Fruit fly (Drosophila melanogaster) whole organism, embryonic: ENCODE measurements around the gene shakB.

Experiments
- Abd-B ChIP-seq: fragments of 200-800 bp; sonication (Bioruptor generic); optimal IDR thresholded peaks from 2 replicates; lab custom pipeline; 2018; ENCODE audit warnings: missing biosample characterization, mild to moderate bottlenecking, missing genetic modification characterization, moderate library complexity
- Blimp-1 ChIP-seq: fragments of 200-800 bp; sonication (Bioruptor generic); optimal IDR thresholded peaks from 3 replicates; lab custom pipeline; 2018; ENCODE audit warnings: missing biosample characterization, missing genetic modification characterization, mild to moderate bottlenecking, moderate library complexity, missing genetic modification reagents
- CG10274 ChIP-seq: fragments of 200-800 bp; sonication (Bioruptor generic); optimal IDR thresholded peaks from 3 replicates; lab custom pipeline; 2017; ENCODE audit warnings: missing biosample characterization, mild to moderate bottlenecking, missing genetic modification characterization
- CG10431 ChIP-seq: fragments of 200-800 bp; sonication (Bioruptor generic); optimal IDR thresholded peaks from 3 replicates; lab custom pipeline; 2018; ENCODE audit warnings: missing biosample characterization, mild to moderate bottlenecking, missing genetic modification characterization
- CG11696 ChIP-seq: fragments of 200-800 bp; sonication (Bioruptor generic); IDR thresholded peaks from 2 replicates; pipeline ENCODE4 v1.3.6; 2022; ENCODE audit warnings: missing biosample characterization, missing genetic modification characterization
- CG13424 ChIP-seq: fragments of 200-800 bp; sonication (Bioruptor generic); optimal IDR thresholded peaks from 2 replicates; lab custom pipeline; 2019; ENCODE audit warnings: missing biosample characterization, mild to moderate bottlenecking, missing genetic modification characterization, moderate library complexity
- CG14441 ChIP-seq: fragments of 200-800 bp; sonication (Bioruptor generic); IDR thresholded peaks from 2 replicates; pipeline ENCODE4 v1.3.6; 2022; ENCODE audit warnings: missing biosample characterization, missing genetic modification characterization
- CG15696 ChIP-seq: fragments of 200-800 bp; sonication (Bioruptor generic); optimal IDR thresholded peaks from 2 replicates; lab custom pipeline; 2019; ENCODE audit warnings: missing biosample characterization, mild to moderate bottlenecking, missing genetic modification characterization, moderate library complexity
- CG16813 ChIP-seq: fragments of 200-800 bp; sonication (Bioruptor generic); IDR thresholded peaks from 3 replicates; pipeline ENCODE4 v1.3.6; 2022; ENCODE audit warnings: missing biosample characterization, missing genetic modification characterization; ENCODE audit not compliant: partially characterized antibody
- CG17612 ChIP-seq: fragments of 200-800 bp; sonication (Bioruptor generic); IDR thresholded peaks from 2 replicates; pipeline ENCODE4 v1.3.6; 2022; ENCODE audit warnings: missing biosample characterization, missing genetic modification characterization
- CG1792 ChIP-seq: fragments of 200-800 bp; sonication (Bioruptor generic); optimal IDR thresholded peaks from 2 replicates; lab custom pipeline; 2016; ENCODE audit warnings: missing biosample characterization, missing genetic modification characterization
- CG31365 ChIP-seq: fragments of 200-800 bp; sonication (Bioruptor generic); optimal IDR thresholded peaks from 2 replicates; lab custom pipeline; 2018; ENCODE audit warnings: missing biosample characterization, mild to moderate bottlenecking, missing genetic modification characterization
- CG3281 ChIP-seq: fragments of 200-800 bp; sonication (Bioruptor generic); optimal IDR thresholded peaks from 3 replicates; lab custom pipeline; 2017; ENCODE audit warnings: missing biosample characterization, mild to moderate bottlenecking, missing genetic modification characterization
- CG33213 ChIP-seq: fragments of 200-800 bp; sonication (Bioruptor generic); optimal IDR thresholded peaks from 3 replicates; lab custom pipeline; 2016; ENCODE audit warnings: missing biosample characterization, missing genetic modification characterization
- CG3838 ChIP-seq: fragments of 200-800 bp; sonication (Bioruptor generic); optimal IDR thresholded peaks from 3 replicates; lab custom pipeline; 2016; ENCODE audit warnings: missing biosample characterization, missing genetic modification characterization
- CG3847 ChIP-seq: fragments of 200-800 bp; sonication (Bioruptor generic); IDR thresholded peaks from 2 replicates; pipeline ENCODE4 v1.3.6; 2022; ENCODE audit warnings: missing biosample characterization, missing genetic modification characterization
- CG8281 ChIP-seq: fragments of 200-800 bp; sonication (Bioruptor generic); optimal IDR thresholded peaks from 2 replicates; lab custom pipeline; 2018; ENCODE audit warnings: missing biosample characterization, mild to moderate bottlenecking, missing genetic modification characterization, moderate library complexity
- CG9437 ChIP-seq: fragments of 200-800 bp; sonication (Bioruptor generic); optimal IDR thresholded peaks from 2 replicates; lab custom pipeline; 2018; ENCODE audit warnings: missing biosample characterization, mild to moderate bottlenecking, missing genetic modification characterization
- CG9727 ChIP-seq: fragments of 200-800 bp; sonication (Bioruptor generic); optimal IDR thresholded peaks from 3 replicates; lab custom pipeline; 2017; ENCODE audit warnings: missing biosample characterization, mild to moderate bottlenecking, missing genetic modification characterization
- D19A ChIP-seq: fragments of 200-800 bp; optimal IDR thresholded peaks from 3 replicates; lab custom pipeline; 2019; ENCODE audit warnings: missing biosample characterization, mild to moderate bottlenecking, missing genetic modification characterization, moderate library complexity
- Dip3 ChIP-seq: fragments of 200-800 bp; sonication (Bioruptor generic); optimal IDR thresholded peaks from 3 replicates; lab custom pipeline; 2016; ENCODE audit warnings: missing biosample characterization, missing genetic modification characterization
- Hr51 ChIP-seq, 2 experiments: fragments of 200-800 bp; sonication (Bioruptor generic); optimal IDR thresholded peaks; 2 replicates in 1 of 2; 3 replicates in 1 of 2; lab custom pipeline; 2016 to 2018; ENCODE audit warnings: missing biosample characterization in 2 of 2, missing genetic modification characterization in 2 of 2, mild to moderate bottlenecking in 1 of 2, moderate library complexity in 1 of 2
- NK7.1 ChIP-seq: fragments of 200-800 bp; sonication (Bioruptor generic); optimal IDR thresholded peaks from 3 replicates; lab custom pipeline; 2016; ENCODE audit warnings: missing biosample characterization, missing genetic modification characterization
- NfI ChIP-seq: fragments of 200-800 bp; sonication (Bioruptor generic); optimal IDR thresholded peaks from 3 replicates; lab custom pipeline; 2018; ENCODE audit warnings: missing biosample characterization, mild to moderate bottlenecking, missing genetic modification characterization, moderate library complexity
- Oaz ChIP-seq: fragments of 200-800 bp; sonication (Bioruptor generic); IDR thresholded peaks from 2 replicates; pipeline ENCODE4 v1.3.6; 2022; ENCODE audit warnings: missing biosample characterization, missing genetic modification characterization
- PHDP ChIP-seq: fragments of 200-800 bp; sonication (Bioruptor generic); optimal IDR thresholded peaks from 3 replicates; lab custom pipeline; 2018; ENCODE audit warnings: missing biosample characterization, mild to moderate bottlenecking, missing genetic modification characterization, moderate library complexity
- Rx ChIP-seq: fragments of 200-800 bp; sonication (Bioruptor generic); IDR thresholded peaks from 2 replicates; pipeline ENCODE4 v1.3.6; 2022; ENCODE audit warnings: missing biosample characterization, missing genetic modification characterization
- Scr ChIP-seq: fragments of 200-800 bp; sonication (Bioruptor generic); IDR thresholded peaks from 2 replicates; pipeline ENCODE4 v1.3.6; 2022; ENCODE audit warnings: missing biosample characterization, missing genetic modification characterization; ENCODE audit not compliant: partially characterized antibody
- Side ChIP-seq: fragments of 200-800 bp; sonication (Bioruptor generic); optimal IDR thresholded peaks from 2 replicates; lab custom pipeline; 2016; ENCODE audit warnings: missing biosample characterization, missing genetic modification characterization
- Stat92E ChIP-seq, 3 experiments: fragments of >200 bp in 2 of 3; fragments of 200-800 bp in 1 of 3; sonication (Bioruptor generic) in 1 of 3; optimal IDR thresholded peaks; 2 replicates each; lab custom pipeline; 2017 to 2019; ENCODE audit warnings: missing biosample characterization in 3 of 3, missing genetic modification characterization in 3 of 3, mild to moderate bottlenecking in 1 of 3, moderate library complexity in 1 of 3
- ac ChIP-seq: fragments of 200-800 bp; sonication (Bioruptor generic); optimal IDR thresholded peaks from 3 replicates; lab custom pipeline; 2017; ENCODE audit warnings: missing biosample characterization, mild to moderate bottlenecking, missing genetic modification characterization
- cas ChIP-seq: fragments of 200-800 bp; sonication (Bioruptor generic); IDR thresholded peaks from 2 replicates; pipeline ENCODE4 v1.3.6; 2022; ENCODE audit warnings: missing biosample characterization, missing genetic modification characterization
- chif ChIP-seq, 2 experiments: fragments of 200-800 bp; sonication (Bioruptor generic); optimal IDR thresholded peaks; 3 replicates each; lab custom pipeline; 2016; ENCODE audit warnings: missing biosample characterization in 2 of 2, missing genetic modification characterization in 2 of 2
- dm ChIP-seq: fragments of 200-800 bp; sonication (Bioruptor generic); optimal IDR thresholded peaks from 3 replicates; lab custom pipeline; 2016; ENCODE audit warnings: missing biosample characterization, missing genetic modification characterization
- esg ChIP-seq: fragments of 200-800 bp; sonication (Bioruptor generic); conservative IDR thresholded peaks from 2 replicates; pipeline ENCODE4 v1.3.6; 2022; ENCODE audit warnings: missing biosample characterization, missing genetic modification characterization
- jigr1 ChIP-seq: fragments of 200-800 bp; sonication (Bioruptor generic); IDR thresholded peaks from 3 replicates; pipeline ENCODE4 v1.3.6; 2022; ENCODE audit warnings: missing biosample characterization, missing genetic modification characterization
- jing ChIP-seq: fragments of 200-800 bp; sonication (Bioruptor generic); optimal IDR thresholded peaks from 2 replicates; lab custom pipeline; 2018; ENCODE audit warnings: missing biosample characterization, mild to moderate bottlenecking, missing genetic modification characterization
- kah ChIP-seq: fragments of 200-800 bp; sonication (Bioruptor generic); optimal IDR thresholded peaks from 2 replicates; lab custom pipeline; 2018; ENCODE audit warnings: missing biosample characterization, mild to moderate bottlenecking, missing genetic modification characterization
- nerfin-2 ChIP-seq: fragments of 200-800 bp; sonication (Bioruptor generic); IDR thresholded peaks from 2 replicates; pipeline ENCODE4 v1.3.6; 2022; ENCODE audit warnings: missing biosample characterization, missing genetic modification characterization; ENCODE audit not compliant: partially characterized antibody
- odd ChIP-seq: fragments of 200-800 bp; sonication (Bioruptor generic); optimal IDR thresholded peaks from 2 replicates; lab custom pipeline; 2017; ENCODE audit warnings: missing biosample characterization, mild to moderate bottlenecking, missing genetic modification characterization
- pzg ChIP-seq: fragments of 200-800 bp; sonication (Bioruptor generic); optimal IDR thresholded peaks from 3 replicates; lab custom pipeline; 2018; ENCODE audit warnings: missing biosample characterization, mild to moderate bottlenecking, missing genetic modification characterization, moderate library complexity
- rib ChIP-seq: fragments of 200-800 bp; sonication (Bioruptor generic); IDR thresholded peaks from 2 replicates; pipeline ENCODE4 v1.3.6; 2022; ENCODE audit warnings: missing biosample characterization, missing genetic modification characterization
- sc ChIP-seq, 3 experiments: fragments of >200 bp in 2 of 3; fragments of 200-800 bp in 1 of 3; sonication (Bioruptor generic) in 1 of 3; optimal IDR thresholded peaks; 2 replicates in 2 of 3; 3 replicates in 1 of 3; lab custom pipeline; 2017; ENCODE audit warnings: mild to moderate bottlenecking in 1 of 3, missing biosample characterization in 1 of 3, missing genetic modification characterization in 1 of 3, missing genetic modification reagents in 1 of 3
- scrt ChIP-seq: fragments of 200-800 bp; sonication (Bioruptor generic); optimal IDR thresholded peaks from 2 replicates; lab custom pipeline; 2018; ENCODE audit warnings: missing biosample characterization, mild to moderate bottlenecking, missing genetic modification characterization, moderate library complexity
- sens ChIP-seq: fragments of 200-800 bp; sonication (Bioruptor generic); peaks from one replicate; lab custom pipeline; 2016; ENCODE audit warnings: missing biosample characterization, missing genetic modification characterization
- seq ChIP-seq: fragments of 200-800 bp; sonication (Bioruptor generic); IDR thresholded peaks from 2 replicates; pipeline ENCODE4 v1.3.6; 2022; ENCODE audit warnings: missing biosample characterization, missing genetic modification characterization
- ttk ChIP-seq: fragments of 200-800 bp; sonication (Bioruptor generic); IDR thresholded peaks from 2 replicates; pipeline ENCODE4 v2.1.2; 2022; ENCODE audit warnings: missing biosample characterization, missing genetic modification characterization
- unc-4 ChIP-seq: fragments of 200-800 bp; sonication (Bioruptor generic); IDR thresholded peaks from 2 replicates; pipeline ENCODE4 v1.3.6; 2022; ENCODE audit warnings: missing biosample characterization, missing genetic modification characterization; ENCODE audit not compliant: partially characterized antibody
- usp ChIP-seq: fragments of >200 bp; optimal IDR thresholded peaks from 2 replicates; lab custom pipeline; 2017; ENCODE audit warnings: missing biosample characterization, missing genetic modification characterization

Gene shakB

DNA sequence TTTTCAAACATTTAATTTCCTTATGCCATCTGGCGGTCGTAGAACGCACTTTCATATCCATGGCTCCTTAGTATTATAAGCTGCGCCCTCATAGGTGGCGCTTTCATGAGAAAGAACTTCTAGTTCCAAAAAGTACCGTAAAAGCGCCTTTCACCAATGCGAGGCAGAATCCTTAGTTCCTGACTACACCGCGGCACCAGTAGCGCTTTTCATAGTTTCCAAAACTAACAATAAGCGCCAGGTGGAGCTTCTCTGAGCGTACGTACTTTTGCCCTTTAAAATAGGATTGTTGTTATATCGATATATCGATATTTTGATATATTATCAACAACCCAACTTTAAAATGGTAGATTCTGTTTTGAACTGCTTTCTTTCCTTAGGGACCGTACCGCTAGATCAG is 166.4 kb downstream of the shakB start (continued):
- TF ChIP-seq CG3838 (GFP tag; lab: Kevin White, UChicago) = peak; percentile 43
- TF ChIP-seq PHDP (tag; lab: Kevin White, UChicago) = no peak
- peak; percentile 7 for TF ChIP-seq CG8281
- TF ChIP-seq jigr1 (GFP tag; lab: Robert Waterston, UW) = no peak
- TF ChIP-seq NK7.1 (GFP tag; lab: Kevin White, UChicago) = peak; percentile 63
- TF ChIP-seq CG33213 (GFP tag; lab: Kevin White, UChicago) = peak; percentile 91
- TF ChIP-seq seq (GFP tag; lab: Robert Waterston, UW) = no peak
- peak; percentile 86 for TF ChIP-seq Scr
- TF ChIP-seq sens (GFP tag; lab: Kevin White, UChicago) = peak; percentile 93
- TF ChIP-seq Rx (GFP tag; lab: Robert Waterston, UW) = peak; percentile 61
- no peak for TF ChIP-seq rib (GFP tag; lab: Robert Waterston, UW)
- TF ChIP-seq Stat92E (GFP tag; optimal IDR thresholded peaks at IDR 0.05; lab: Kevin White, UChicago) = no peak
- peak; percentile 39 for TF ChIP-seq ac (GFP tag; lab: Kevin White, UChicago)
- peak; percentile 89 for TF ChIP-seq CG31365 (tag; lab: Kevin White, UChicago)
- 0 out of 2 replicates have a peak, but pooled peaks have one; percentile 28 for TF ChIP-seq CG17612 (GFP tag; lab: Robert Waterston, UW)
- TF ChIP-seq dm (GFP tag; lab: Kevin White, UChicago) = peak; percentile 65
- TF ChIP-seq ttk (GFP tag; lab: Robert Waterston, UW) = peak; percentile 59
- TF ChIP-seq usp = no peak
- TF ChIP-seq unc-4 (GFP tag; lab: Robert Waterston, UW) = peak; percentile 83
- TF ChIP-seq pzg = peak; percentile 43
- peak; percentile 76 for TF ChIP-seq CG13424 (tag; lab: Kevin White, UChicago)
- TF ChIP-seq odd (GFP tag; lab: Kevin White, UChicago) = peak; percentile 29
- TF ChIP-seq scrt (GFP tag; lab: Kevin White, UChicago) = peak; percentile 24
- peak; percentile 3 for TF ChIP-seq CG10274 (GFP tag; lab: Kevin White, UChicago)
- peak; percentile 46; the same call in 1 of the 2 replicates for TF ChIP-seq nerfin-2
- TF ChIP-seq CG11696 (GFP tag; lab: Robert Waterston, UW) = no peak
- TF ChIP-seq esg (GFP tag; lab: Robert Waterston, UW) = peak; percentile 42
- no peak for TF ChIP-seq CG9437 (GFP tag; lab: Kevin White, UChicago)
- peak; percentile 49 for TF ChIP-seq Dip3 (GFP tag; lab: Kevin White, UChicago)
- peak; percentile 34 for TF ChIP-seq CG3281 (GFP tag; lab: Kevin White, UChicago)
- peak; percentile 47 for TF ChIP-seq CG9727 (GFP tag; lab: Kevin White, UChicago)
- peak; percentile 51 for TF ChIP-seq Abd-B (GFP tag; lab: Kevin White, UChicago)
- TF ChIP-seq kah (GFP tag; lab: Kevin White, UChicago) = peak; percentile 16
- peak; percentile 92 for TF ChIP-seq CG15696
- peak; percentile 65 for TF ChIP-seq CG3847 (GFP tag; lab: Robert Waterston, UW)
- peak; percentile 47 for TF ChIP-seq Side
- TF ChIP-seq chif (GFP tag; optimal IDR thresholded peaks at IDR 0.05; lab: Kevin White, UChicago) = peak; percentile 82 to 90
- peak; percentile 74 for TF ChIP-seq CG1792 (GFP tag; lab: Kevin White, UChicago)
- TF ChIP-seq CG14441 = peak; percentile 66; the same call in 1 of the 2 replicates
- TF ChIP-seq D19A (tag; lab: Kevin White, UChicago) = peak; percentile 39
- TF ChIP-seq cas = no peak
- TF ChIP-seq CG10431 = peak; percentile 66
- no peak for TF ChIP-seq sc (optimal IDR thresholded peaks at IDR 0.05; lab: Kevin White, UChicago)
- peak; percentile 35 for TF ChIP-seq sc (GFP tag; optimal IDR thresholded peaks at IDR 0.05; lab: Kevin White, UChicago)
- TF ChIP-seq jing = peak; percentile 20
- TF ChIP-seq Blimp-1 = peak; percentile 72
- TF ChIP-seq Hr51 (GFP tag; optimal IDR thresholded peaks at IDR 0.05; lab: Kevin White, UChicago) = peak; percentile 64 to 75
- no peak; the same call in none of the 2 replicates for TF ChIP-seq Oaz (GFP tag; lab: Robert Waterston, UW)
- peak; percentile 84 for TF ChIP-seq CG16813 (GFP tag; lab: Robert Waterston, UW)
- peak; percentile 84 for TF ChIP-seq NfI (GFP tag; lab: Kevin White, UChicago)
